Fruit fly (Drosophila melanogaster) Kc167 (cell line): ENCODE measurements around the gene sip3.

Experiments used
- Sin3A ChIP-seq: fragments of >200 bp; optimal IDR thresholded peaks from 2 replicates; lab custom pipeline; 2018; ENCODE audit warnings: missing external identifiers
- h ChIP-seq: fragments of >200 bp; optimal IDR thresholded peaks from 3 replicates; lab custom pipeline; 2018; ENCODE audit warnings: missing external identifiers
- psq ChIP-seq: fragments of >200 bp; optimal IDR thresholded peaks from 2 replicates; lab custom pipeline; 2017; ENCODE audit warnings: missing external identifiers
- ttk ChIP-seq: sonication (Bioruptor generic); optimal IDR thresholded peaks from 2 replicates; lab custom pipeline; 2017; ENCODE audit warnings: missing external identifiers

dm6 chr3R:31739067-31739786 is 32.8 kb upstream of the sip3 start:
- no peak for TF ChIP-seq ttk
- no peak for TF ChIP-seq Sin3A (lab: Kevin White, UChicago)
- TF ChIP-seq h (lab: Kevin White, UChicago), result no peak
- no peak for TF ChIP-seq psq (lab: Kevin White, UChicago)
